Fruit fly (Drosophila melanogaster): ENCODE data around the gene CG4467.

The CG4467 gene

dm6 chr3R:23257986-23258427, 9.3 kb upstream of the CG4467 start, which contains the start of the genes wda and Pex11c (continued):
- TF ChIP-seq cyc (GFP tag; optimal IDR thresholded peaks at IDR 0.05) (peak; percentile 33), Eip78C (GFP tag) (peak; percentile 83), CG11762 (GFP tag; optimal IDR thresholded peaks at IDR 0.05; ENCODE audit: insufficient read depth) (peak; percentile 27), CG10631 (GFP tag; optimal IDR thresholded peaks at IDR 0.05) (peak; percentile 87), acj6 (GFP tag; optimal IDR thresholded peaks at IDR 0.05) (peak; percentile 85), Hr39 (GFP tag; optimal IDR thresholded peaks at IDR 0.05) (peak; percentile 56), svp (GFP tag) (no peak), Sox14 (GFP tag; optimal IDR thresholded peaks at IDR 0.05) (peak; percentile 41), CG6276 (GFP tag; optimal IDR thresholded peaks at IDR 0.05) (peak; percentile 55), CG16779 (tag; optimal IDR thresholded peaks at IDR 0.05) (no peak), Ets21C (GFP tag; optimal IDR thresholded peaks at IDR 0.05) (no peak), CG15336 (GFP tag; IDR thresholded peaks at IDR 0.05) (peak; percentile 69), dsx (GFP tag; optimal IDR thresholded peaks at IDR 0.05; ENCODE audit: poor library complexity, severe bottlenecking) (peak; percentile 78), spab (GFP tag; optimal IDR thresholded peaks at IDR 0.05) (peak; percentile 30), net (GFP tag; optimal IDR thresholded peaks at IDR 0.05) (peak; percentile 65), CG11902 (GFP tag; optimal IDR thresholded peaks at IDR 0.05) (peak; percentile 16), salr (GFP tag; optimal IDR thresholded peaks at IDR 0.05) (peak; percentile 2 to 68), CG3919 (GFP tag; optimal IDR thresholded peaks at IDR 0.05) (peak; percentile 59), Lpt (GFP tag; optimal IDR thresholded peaks at IDR 0.05) (peak; percentile 7), fkh (GFP tag; optimal IDR thresholded peaks at IDR 0.05) (peak; percentile 54), esn (GFP tag; optimal IDR thresholded peaks at IDR 0.05) (peak; percentile 78), Sox102F (GFP tag; optimal IDR thresholded peaks at IDR 0.05) (peak; percentile 58), Sox15 (GFP tag; optimal IDR thresholded peaks at IDR 0.05) (peak; percentile 67), vri (GFP tag; optimal IDR thresholded peaks at IDR 0.05) (peak; percentile 67), topi (GFP tag; optimal IDR thresholded peaks at IDR 0.05) (peak; percentile 39), Ets96B (tag; optimal IDR thresholded peaks at IDR 0.05) (peak; percentile 84), CG8319 (GFP tag; optimal IDR thresholded peaks at IDR 0.05) (peak; percentile 42), dac (GFP tag; optimal IDR thresholded peaks at IDR 0.05) (peak; percentile 76), Hr38 (GFP tag; optimal IDR thresholded peaks at IDR 0.05) (no peak), CG32006 (GFP tag; optimal IDR thresholded peaks at IDR 0.05) (peak; percentile 86), CG4318 (GFP tag; optimal IDR thresholded peaks at IDR 0.05) (peak; percentile 56), fd85E (GFP tag; optimal IDR thresholded peaks at IDR 0.05) (no peak), ss (GFP tag; optimal IDR thresholded peaks at IDR 0.05) (peak in 1 of 2 experiments; percentile 49), CG8119 (GFP tag; IDR thresholded peaks at IDR 0.05) (peak; percentile 80; the same call in 2 of the 3 replicates), CG10669 (GFP tag; optimal IDR thresholded peaks at IDR 0.05) (peak; percentile 54), CG9139 (GFP tag; optimal IDR thresholded peaks at IDR 0.05) (no peak), CG6854 (GFP tag; optimal IDR thresholded peaks at IDR 0.05) (no peak), CG11294 (GFP tag; IDR thresholded peaks at IDR 0.05) (peak; percentile 62; the same call in 1 of the 2 replicates)

dm6 chr3R:23251256-23251655, 2.6 kb upstream of the CG4467 start, which contains the start of the genes Rad60 and EloA:
Rad60 (minus strand) TSS chr3R:23251477.
EloA (plus strand) TSS chr3R:23251563.
- TF ChIP-seq vri (GFP tag; optimal IDR thresholded peaks at IDR 0.05), result no peak
- TF ChIP-seq CG6854 (GFP tag; optimal IDR thresholded peaks at IDR 0.05), result peak; percentile 33
- TF ChIP-seq CG8119 (GFP tag; IDR thresholded peaks at IDR 0.05), result no peak
- peak; percentile 75 for TF ChIP-seq Met (GFP tag; optimal IDR thresholded peaks at IDR 0.05)
- TF ChIP-seq net (GFP tag; optimal IDR thresholded peaks at IDR 0.05), result peak; percentile 47
- peak; percentile 79 for TF ChIP-seq Eip75B (GFP tag; optimal IDR thresholded peaks at IDR 0.05)
- TF ChIP-seq Sox14 (GFP tag; optimal IDR thresholded peaks at IDR 0.05), result peak; percentile 89
- TF ChIP-seq CG10631 (GFP tag; optimal IDR thresholded peaks at IDR 0.05), result peak; percentile 72
- peak; percentile 43; the same call in 1 of the 2 replicates for TF ChIP-seq Gug (GFP tag; IDR thresholded peaks at IDR 0.05)
- TF ChIP-seq Smox (GFP tag; optimal IDR thresholded peaks at IDR 0.05), result no peak
- TF ChIP-seq CG3032 (tag; optimal IDR thresholded peaks at IDR 0.05), result peak; percentile 67
- TF ChIP-seq pdm3 (GFP tag; optimal IDR thresholded peaks at IDR 0.05), result peak; percentile 84
- peak in 1 of 2 experiments; percentile 16 for TF ChIP-seq ss (GFP tag; optimal IDR thresholded peaks at IDR 0.05)
- TF ChIP-seq CG34406 (GFP tag; optimal IDR thresholded peaks at IDR 0.05), result peak; percentile 73
- peak; percentile 81 for TF ChIP-seq Sox102F (GFP tag; optimal IDR thresholded peaks at IDR 0.05)
- TF ChIP-seq Ets96B (tag; optimal IDR thresholded peaks at IDR 0.05), result peak; percentile 49
- peak; percentile 81 for TF ChIP-seq Hr4 (GFP tag; optimal IDR thresholded peaks at IDR 0.05)
- peak; percentile 81 for TF ChIP-seq cyc (GFP tag; optimal IDR thresholded peaks at IDR 0.05)
- TF ChIP-seq CG4318 (GFP tag; optimal IDR thresholded peaks at IDR 0.05), result peak; percentile 16
- TF ChIP-seq CG8632 (GFP tag; optimal IDR thresholded peaks at IDR 0.05), result peak; percentile 59
- no peak for TF ChIP-seq Ets21C (GFP tag; optimal IDR thresholded peaks at IDR 0.05)
- peak; percentile 43 for TF ChIP-seq dsx (GFP tag; optimal IDR thresholded peaks at IDR 0.05; ENCODE audit: poor library complexity, severe bottlenecking)
- TF ChIP-seq spab (GFP tag; optimal IDR thresholded peaks at IDR 0.05), result no peak
- TF ChIP-seq CG11294 (GFP tag; IDR thresholded peaks at IDR 0.05), result 0 out of 2 replicates have a peak, but pooled peaks have one; percentile 14
- peak; percentile 69 for TF ChIP-seq CG6792 (GFP tag; optimal IDR thresholded peaks at IDR 0.05)
- no peak for TF ChIP-seq CG16779 (tag; optimal IDR thresholded peaks at IDR 0.05)
- peak; percentile 87 for TF ChIP-seq esn (GFP tag; optimal IDR thresholded peaks at IDR 0.05)
